Worm (Caenorhabditis elegans) whole organism, L4/young adult: ENCODE results near the gene F13E9.13.

ENCODE experiments used
- W03F9.2 ChIP-seq: fragments of 150-350 bp; optimal IDR thresholded peaks from 2 replicates; lab custom pipeline; 2014; ENCODE audit warnings: missing biosample characterization, missing genetic modification characterization
- dao-5 ChIP-seq: sonication (generic microtip); optimal IDR thresholded peaks from 2 replicates; lab custom pipeline; 2016; ENCODE audit warnings: missing genotype, missing genetic modification characterization, moderate library complexity, missing compliant biosample characterization
- him-1 ChIP-seq: sonication (generic microtip); optimal IDR thresholded peaks from 2 replicates; lab custom pipeline; 2016; ENCODE audit warnings: missing genotype, missing genetic modification reagents, missing genetic modification characterization, missing compliant biosample characterization

DNA sequence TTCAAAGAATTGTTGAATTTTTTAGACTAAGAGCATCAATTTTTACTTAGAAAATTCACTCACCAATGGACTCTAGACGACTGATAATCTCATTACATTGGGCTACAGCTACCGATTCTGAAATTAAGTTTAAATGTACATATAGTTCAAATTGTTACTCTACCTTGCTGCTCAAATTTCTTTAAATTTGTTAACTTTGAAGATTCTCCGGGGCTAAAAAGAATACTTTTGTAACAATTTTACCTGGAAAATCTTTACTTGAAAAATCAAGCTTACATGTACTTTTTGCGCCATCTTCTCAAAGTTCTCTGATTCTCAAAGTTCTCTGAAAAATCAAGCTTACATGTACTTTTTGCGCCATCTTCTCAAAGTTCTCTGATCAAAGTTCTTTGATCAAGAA is 1.8 kb upstream of the F13E9.13 start, which contains the start of gene sdz-13:
- TF ChIP-seq him-1 (tag; lab: Kevin White, UChicago) (no peak), W03F9.2 (tag; lab: Kevin White, UChicago) (no peak), dao-5 (no peak)
